Fruit fly (Drosophila melanogaster): ENCODE data around the gene CG10214.

The CG10214 gene

dm6 chr3R:23732990-23733512 is 34.2 kb downstream of the CG10214 start, which contains the start of the genes Hmgcr and Rpn9:
Gene Hmgcr, plus strand, starts transcription at chr3R:23733324.
Gene Rpn9, minus strand, starts transcription at chr3R:23733462.
- TF ChIP-seq fru (GFP tag; optimal IDR thresholded peaks at IDR 0.05), result peak; percentile 10
- no peak for TF ChIP-seq Rel (GFP tag; optimal IDR thresholded peaks at IDR 0.05)
- peak; percentile 26 for TF ChIP-seq Rel (tag; optimal IDR thresholded peaks at IDR 0.05)
- TF ChIP-seq Myc (optimal IDR thresholded peaks at IDR 0.05), result no peak
- TF ChIP-seq Jra (GFP tag; optimal IDR thresholded peaks at IDR 0.05), result peak; percentile 2
- no peak for TF ChIP-seq Abd-B (GFP tag; optimal IDR thresholded peaks at IDR 0.05)
- TF ChIP-seq Dfd (GFP tag; optimal IDR thresholded peaks at IDR 0.05), result no peak
- TF ChIP-seq Hr83 (GFP tag; optimal IDR thresholded peaks at IDR 0.05; ENCODE audit: poor library complexity, severe bottlenecking), result no peak
- TF ChIP-seq pan (optimal IDR thresholded peaks at IDR 0.05), result no peak
- no peak for TF ChIP-seq CG32264 (GFP tag; optimal IDR thresholded peaks at IDR 0.05)
- no peak for TF ChIP-seq OdsH (GFP tag; optimal IDR thresholded peaks at IDR 0.05)
- TF ChIP-seq Vsx2 (GFP tag; optimal IDR thresholded peaks at IDR 0.05; ENCODE audit: partially characterized antibody), result peak; percentile 79
- TF ChIP-seq psq (GFP tag; optimal IDR thresholded peaks at IDR 0.05), result peak; percentile 2
- TF ChIP-seq br (GFP tag; optimal IDR thresholded peaks at IDR 0.05), result peak; percentile 20
- peak; percentile 36 for TF ChIP-seq h (GFP tag; optimal IDR thresholded peaks at IDR 0.05)
- TF ChIP-seq foxo (GFP tag; optimal IDR thresholded peaks at IDR 0.05), result no peak
- peak; percentile 9 for TF ChIP-seq Hnf4 (GFP tag; optimal IDR thresholded peaks at IDR 0.05)
- peak; percentile 6 for TF ChIP-seq tai (GFP tag; optimal IDR thresholded peaks at IDR 0.05)
- TF ChIP-seq CG9705 (GFP tag; optimal IDR thresholded peaks at IDR 0.05), result no peak
- TF ChIP-seq woc (GFP tag; optimal IDR thresholded peaks at IDR 0.05), result no peak
- TF ChIP-seq N (GFP tag; optimal IDR thresholded peaks at IDR 0.05), result no peak
- no peak for TF ChIP-seq brk (GFP tag; optimal IDR thresholded peaks at IDR 0.05)
- TF ChIP-seq Dif (GFP tag; optimal IDR thresholded peaks at IDR 0.05; ENCODE audit: partially characterized antibody), result peak; percentile 28
- TF ChIP-seq dl (GFP tag; optimal IDR thresholded peaks at IDR 0.05; ENCODE audit: insufficient read depth in 1 of 2, partially characterized antibody in 2 of 2), result no peak
- TF ChIP-seq lola (GFP tag; optimal IDR thresholded peaks at IDR 0.05), result no peak

- no peak for TF ChIP-seq Sp1 (GFP tag; optimal IDR thresholded peaks at IDR 0.05)
- TF ChIP-seq GATAd (GFP tag; optimal IDR thresholded peaks at IDR 0.05), result no peak
- TF ChIP-seq woc (GFP tag; optimal IDR thresholded peaks at IDR 0.05), result no peak
- no peak for TF ChIP-seq Jra (GFP tag; optimal IDR thresholded peaks at IDR 0.05)
- no peak for TF ChIP-seq usp (GFP tag; optimal IDR thresholded peaks at IDR 0.05)
- no peak for TF ChIP-seq br (GFP tag; optimal IDR thresholded peaks at IDR 0.05)
- TF ChIP-seq Abd-B (GFP tag; optimal IDR thresholded peaks at IDR 0.05), result no peak
- TF ChIP-seq Mio (GFP tag; optimal IDR thresholded peaks at IDR 0.05), result no peak
- no peak for TF ChIP-seq dmrt93B (GFP tag; optimal IDR thresholded peaks at IDR 0.05)
- TF ChIP-seq lola (GFP tag; optimal IDR thresholded peaks at IDR 0.05), result no peak
- TF ChIP-seq CG32264 (GFP tag; optimal IDR thresholded peaks at IDR 0.05), result no peak
- TF ChIP-seq Myc (optimal IDR thresholded peaks at IDR 0.05), result no peak
These were observed 34.8 kb downstream of the CG10214 start for dm6 chr3R:23732533-23732932.

DNA sequence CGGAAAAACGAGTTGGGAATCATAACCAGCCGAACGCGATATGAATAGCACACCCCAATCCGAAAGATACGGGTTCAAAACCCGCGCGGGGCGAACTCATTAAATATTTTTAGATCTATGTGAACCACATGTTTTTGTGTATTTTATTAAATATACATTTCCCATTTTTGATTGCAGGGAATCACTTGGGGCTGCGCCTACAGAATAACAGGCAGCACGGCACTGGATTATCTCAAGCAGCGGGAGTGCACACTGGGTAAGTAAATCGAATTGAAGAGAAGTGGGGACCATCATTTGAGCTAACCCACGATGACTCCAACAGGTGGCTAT is 36.9 kb downstream of the CG10214 start:
- TF ChIP-seq sv (GFP tag; optimal IDR thresholded peaks at IDR 0.05) (no peak), Rel (GFP tag; optimal IDR thresholded peaks at IDR 0.05) (no peak), Rel (tag; optimal IDR thresholded peaks at IDR 0.05) (peak; percentile 97)

DNA sequence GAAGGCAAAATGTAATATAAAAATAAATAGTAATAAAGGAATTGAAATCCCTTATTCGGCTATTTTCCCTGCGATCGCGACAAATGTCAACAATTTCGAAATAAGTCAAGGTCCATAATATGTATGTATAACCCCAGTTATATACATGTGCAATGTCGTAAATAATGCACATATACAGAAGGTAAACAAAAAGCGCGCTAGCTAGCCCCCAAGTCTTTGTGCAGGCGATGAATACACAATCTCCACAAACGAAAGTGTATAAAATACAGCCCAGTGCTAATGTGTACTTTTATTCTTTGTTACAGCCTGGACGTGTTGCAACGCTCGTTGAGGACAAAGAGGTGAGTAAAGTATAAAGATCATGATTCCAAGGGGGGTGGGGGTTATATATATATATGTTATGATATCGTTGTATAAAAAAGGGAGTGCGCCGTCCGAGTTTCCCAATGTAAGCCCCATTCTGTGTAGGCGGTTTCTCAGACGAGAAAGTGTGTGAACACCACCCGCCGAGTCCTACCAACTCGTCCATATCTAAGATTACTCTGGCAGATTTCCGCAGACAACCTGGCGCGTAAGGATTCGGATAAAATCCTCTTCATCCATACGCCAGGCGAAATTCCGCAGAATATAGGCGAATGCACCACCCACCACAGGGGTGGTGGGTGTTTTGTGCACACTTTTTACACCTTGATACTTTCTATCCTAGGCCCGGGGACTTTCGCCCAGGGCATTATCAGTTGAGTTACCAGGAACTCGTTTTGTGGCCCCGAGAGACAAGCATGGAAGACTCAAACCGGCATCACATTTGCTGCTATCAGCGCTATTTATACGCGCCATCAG is 37.4 kb downstream of the CG10214 start:
- TF ChIP-seq lola (GFP tag; optimal IDR thresholded peaks at IDR 0.05) (no peak), psq (GFP tag; optimal IDR thresholded peaks at IDR 0.05) (no peak), Sp1 (GFP tag; optimal IDR thresholded peaks at IDR 0.05) (peak; percentile 9), pan (optimal IDR thresholded peaks at IDR 0.05) (no peak), Vsx2 (GFP tag; optimal IDR thresholded peaks at IDR 0.05; ENCODE audit: partially characterized antibody) (no peak), ey (GFP tag; optimal IDR thresholded peaks at IDR 0.05) (no peak), dsf (GFP tag; optimal IDR thresholded peaks at IDR 0.05; ENCODE audit: borderline replicate concordance) (no peak), h (GFP tag; optimal IDR thresholded peaks at IDR 0.05) (peak; percentile 40), HLH106 (tag; optimal IDR thresholded peaks at IDR 0.05) (peak; percentile 8), Hr83 (GFP tag; optimal IDR thresholded peaks at IDR 0.05; ENCODE audit: poor library complexity, severe bottlenecking) (no peak), N (GFP tag; optimal IDR thresholded peaks at IDR 0.05) (no peak), jim (GFP tag; optimal IDR thresholded peaks at IDR 0.05) (no peak), Mio (GFP tag; optimal IDR thresholded peaks at IDR 0.05) (no peak), sage (GFP tag; optimal IDR thresholded peaks at IDR 0.05) (no peak), Dfd (GFP tag; optimal IDR thresholded peaks at IDR 0.05) (no peak), CG9705 (GFP tag; optimal IDR thresholded peaks at IDR 0.05) (no peak), Rel (GFP tag; optimal IDR thresholded peaks at IDR 0.05) (no peak), Rel (tag; optimal IDR thresholded peaks at IDR 0.05) (peak; percentile 5), Hnf4 (GFP tag; optimal IDR thresholded peaks at IDR 0.05) (peak; percentile 2), usp (GFP tag; optimal IDR thresholded peaks at IDR 0.05) (no peak), foxo (GFP tag; optimal IDR thresholded peaks at IDR 0.05) (peak in 1 of 2 experiments; percentile 15), Dif (GFP tag; optimal IDR thresholded peaks at IDR 0.05; ENCODE audit: partially characterized antibody) (peak; percentile 40), CG32264 (GFP tag; optimal IDR thresholded peaks at IDR 0.05) (no peak), tai (GFP tag; optimal IDR thresholded peaks at IDR 0.05) (no peak), GATAd (GFP tag; optimal IDR thresholded peaks at IDR 0.05) (no peak), fru (GFP tag; optimal IDR thresholded peaks at IDR 0.05) (peak; percentile 14), dmrt93B (GFP tag; optimal IDR thresholded peaks at IDR 0.05) (no peak), br (GFP tag; optimal IDR thresholded peaks at IDR 0.05) (peak; percentile 14), Myc (optimal IDR thresholded peaks at IDR 0.05) (no peak), Jra (GFP tag; optimal IDR thresholded peaks at IDR 0.05) (no peak), brk (GFP tag; optimal IDR thresholded peaks at IDR 0.05) (peak; percentile 52), Hr78 (GFP tag; optimal IDR thresholded peaks at IDR 0.05) (no peak), CrebA (GFP tag; optimal IDR thresholded peaks at IDR 0.05; ENCODE audit: borderline replicate concordance) (no peak)

All from whole organism, wandering third instar larva.